Worm (Caenorhabditis elegans): ENCODE measurements around the gene F41E6.7.

Gene F41E6.7

DNA sequence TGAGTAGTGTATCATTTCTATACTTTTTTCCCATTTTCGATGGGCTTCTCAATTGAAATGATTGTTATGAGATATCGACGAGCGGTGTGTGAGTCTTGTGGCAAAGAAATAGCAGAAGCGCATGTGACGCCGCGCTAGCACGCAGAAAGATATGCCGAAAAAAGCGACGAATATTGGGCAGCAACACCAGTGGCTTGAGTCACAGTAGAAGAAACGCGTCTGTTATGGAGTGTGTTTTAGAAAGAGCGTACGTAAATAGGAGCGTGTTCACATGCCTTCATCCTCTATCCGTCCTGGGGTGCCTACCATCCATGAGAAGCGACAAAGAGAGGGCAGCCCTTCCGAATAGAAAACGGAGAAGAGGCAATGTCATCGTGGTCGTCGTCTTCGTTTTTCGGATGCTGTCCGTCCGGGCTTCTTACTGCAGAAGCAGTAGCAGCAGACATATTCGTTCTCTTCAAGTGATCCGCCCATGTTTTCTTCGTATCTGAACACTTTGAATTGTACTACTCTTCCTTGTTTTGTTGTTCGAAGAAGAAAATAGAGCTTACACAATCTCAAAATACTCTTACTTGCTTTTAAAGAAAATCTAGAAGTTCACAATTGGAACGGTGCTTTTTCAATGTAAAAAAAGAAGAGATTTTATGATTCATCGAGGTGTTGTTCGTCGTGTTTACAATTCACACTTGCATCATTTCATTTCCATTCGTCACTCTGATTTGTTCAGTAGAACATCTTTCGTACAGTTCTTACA is 10.9 kb upstream of the F41E6.7 start (continued):
- no peak for TF ChIP-seq madf-9 (GFP tag; conservative IDR thresholded peaks at IDR 0.05)
- peak; percentile 79 for TF ChIP-seq mxl-3 (GFP tag; optimal IDR thresholded peaks at IDR 0.05)
- TF ChIP-seq ceh-32 (tag; optimal IDR thresholded peaks at IDR 0.05; ENCODE audit: poor library complexity), result no peak
- TF ChIP-seq arid-1 (GFP tag; conservative IDR thresholded peaks at IDR 0.05), result no peak
- TF ChIP-seq egl-27 (tag; optimal IDR thresholded peaks at IDR 0.05), result no peak
- peak; percentile 93 for TF ChIP-seq aha-1 (tag)
- peak in 1 of 2 experiments; percentile 80 for TF ChIP-seq unc-62 (GFP tag; optimal IDR thresholded peaks at IDR 0.05 in 1 of 2)
- no peak for TF ChIP-seq unc-62 (tag; optimal IDR thresholded peaks at IDR 0.05)
- TF ChIP-seq lin-29 (GFP tag; IDR thresholded peaks at IDR 0.05), result no peak
- TF ChIP-seq mep-1 (tag; optimal IDR thresholded peaks at IDR 0.05), result peak; percentile 30
- TF ChIP-seq nhr-25 (tag; optimal IDR thresholded peaks at IDR 0.05; ENCODE audit: borderline replicate concordance, insufficient read depth), result no peak
- no peak for TF ChIP-seq daf-8 (GFP tag; IDR thresholded peaks at IDR 0.05)
- no peak for TF ChIP-seq dve-1 (tag; optimal IDR thresholded peaks at IDR 0.05; ENCODE audit: insufficient read depth)
- TF ChIP-seq nhr-28 (tag; optimal IDR thresholded peaks at IDR 0.05), result peak; percentile 33
- no peak for TF ChIP-seq aly-2 (tag; optimal IDR thresholded peaks at IDR 0.05)
- TF ChIP-seq jun-1 (tag; optimal IDR thresholded peaks at IDR 0.05), result no peak
- 0 out of 2 replicates have a peak, but pooled peaks have one; percentile 12 for TF ChIP-seq set-16 (GFP tag; IDR thresholded peaks at IDR 0.05)
- TF ChIP-seq nhr-11 (tag; optimal IDR thresholded peaks at IDR 0.05), result no peak
- TF ChIP-seq tra-1 (GFP tag; IDR thresholded peaks at IDR 0.05), result no peak
- no peak for TF ChIP-seq zag-1 (tag; optimal IDR thresholded peaks at IDR 0.05)
- TF ChIP-seq nhr-111 (GFP tag; optimal IDR thresholded peaks at IDR 0.05), result no peak
- no peak for TF ChIP-seq ceh-20 (GFP tag; IDR thresholded peaks at IDR 0.05)
- TF ChIP-seq zfp-2 (tag; optimal IDR thresholded peaks at IDR 0.05), result no peak
- no peak for TF ChIP-seq F49E8.2 (tag; optimal IDR thresholded peaks at IDR 0.05; ENCODE audit: borderline replicate concordance)
- 0 out of 2 replicates have a peak, but pooled peaks have one; percentile 21 for TF ChIP-seq lin-1 (GFP tag; IDR thresholded peaks at IDR 0.05)
- no peak for TF ChIP-seq skn-1 (tag; optimal IDR thresholded peaks at IDR 0.05)
- TF ChIP-seq zip-2 (tag; optimal IDR thresholded peaks at IDR 0.05), result no peak
- no peak for TF ChIP-seq unc-39 (tag; optimal IDR thresholded peaks at IDR 0.05)
- no peak for TF ChIP-seq lin-39 (tag; optimal IDR thresholded peaks at IDR 0.05)
- no peak for TF ChIP-seq Y48G9A.11 (GFP tag; IDR thresholded peaks at IDR 0.05)
- TF ChIP-seq nhr-237 (tag; optimal IDR thresholded peaks at IDR 0.05), result no peak
- peak; percentile 15; the same call in 1 of the 2 replicates for TF ChIP-seq lin-38 (GFP tag; IDR thresholded peaks at IDR 0.05)
- no peak for TF ChIP-seq ZK337.2 (GFP tag; IDR thresholded peaks at IDR 0.05)
- peak; percentile 22 for TF ChIP-seq rbr-2 (tag; optimal IDR thresholded peaks at IDR 0.05)
- no peak for TF ChIP-seq ztf-7 (tag; optimal IDR thresholded peaks at IDR 0.05)
- no peak for TF ChIP-seq D1046.2 (GFP tag; IDR thresholded peaks at IDR 0.05)
- no peak for TF ChIP-seq attf-4 (tag; optimal IDR thresholded peaks at IDR 0.05)
- TF ChIP-seq ceh-44 (GFP tag; IDR thresholded peaks at IDR 0.05), result no peak
- no peak for TF ChIP-seq mdt-29 (GFP tag; IDR thresholded peaks at IDR 0.05)
- TF ChIP-seq zfp-3 (GFP tag; conservative IDR thresholded peaks at IDR 0.05), result no peak
- no peak for TF ChIP-seq F10B5.3 (tag; optimal IDR thresholded peaks at IDR 0.05)
- TF ChIP-seq lin-15B (tag; optimal IDR thresholded peaks at IDR 0.05), result no peak
- TF ChIP-seq saeg-2 (GFP tag; IDR thresholded peaks at IDR 0.05), result no peak
- TF ChIP-seq F44E2.7 (GFP tag; IDR thresholded peaks at IDR 0.05), result no peak
- no peak for TF ChIP-seq nhr-10 (tag; optimal IDR thresholded peaks at IDR 0.05)
- TF ChIP-seq nhr-48 (tag; optimal IDR thresholded peaks at IDR 0.05), result no peak
- no peak for TF ChIP-seq spr-3 (GFP tag; optimal IDR thresholded peaks at IDR 0.05)
- no peak for TF ChIP-seq dmd-6 (GFP tag; IDR thresholded peaks at IDR 0.05)
- no peak for TF ChIP-seq snpc-4 (tag; optimal IDR thresholded peaks at IDR 0.05)
- no peak for TF ChIP-seq daf-19 (GFP tag; conservative IDR thresholded peaks at IDR 0.05)
- TF ChIP-seq mdl-1 (tag; optimal IDR thresholded peaks at IDR 0.05), result peak; percentile 10 to 60
